Worm (Caenorhabditis elegans) whole organism, mixed stage, embryonic: ENCODE data around the gene M02F4.1.

Experiments used
- cnd-1 ChIP-seq: fragments of 200-800 bp; sonication (Bioruptor generic); optimal IDR thresholded peaks from 2 replicates; lab custom pipeline; 2018; ENCODE audit warnings: mild to moderate bottlenecking, missing genetic modification characterization, missing compliant biosample characterization
- lsy-2 ChIP-seq: fragments of 150-350 bp; optimal IDR thresholded peaks from 2 replicates; lab custom pipeline; 2014; ENCODE audit warnings: missing biosample characterization, missing genetic modification characterization

DNA sequence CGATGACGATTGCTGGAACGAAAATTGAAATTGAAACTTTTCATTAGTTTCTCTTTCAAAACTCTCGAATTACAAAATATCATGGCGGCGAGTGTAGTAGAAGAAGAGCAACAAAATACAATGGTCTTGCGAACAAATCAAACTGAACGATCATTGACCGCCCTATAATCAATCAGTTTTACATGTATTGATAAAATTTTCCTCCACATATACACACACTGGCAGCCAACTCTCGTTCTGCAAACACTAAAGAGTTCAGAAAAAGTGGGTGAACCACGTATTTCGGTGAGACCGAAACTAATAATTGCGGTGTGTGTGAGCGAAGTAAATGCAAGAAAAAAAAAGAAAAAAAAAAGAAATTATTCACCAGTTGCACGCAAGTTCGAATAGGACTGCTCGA, 18.3 kb upstream of the M02F4.1 start:
- TF ChIP-seq lsy-2 (no peak), cnd-1 (no peak)
